Worm (Caenorhabditis elegans) whole organism, young adult: ENCODE results near the gene F19H6.4.

Experiments used
- B0019.2 ChIP-seq: fragments of 200-800 bp; sonication (Bioruptor generic); conservative IDR thresholded peaks from 2 replicates; pipeline ENCODE4 v1.3.6; 2022; ENCODE audit warnings: missing genetic modification reagents, missing genetic modification characterization, missing compliant biosample characterization
- B0336.3 ChIP-seq: fragments of 200-800 bp; sonication (Bioruptor generic); IDR thresholded peaks from 2 replicates; pipeline ENCODE4 v1.3.6; 2022; ENCODE audit warnings: missing genetic modification characterization, missing compliant biosample characterization
- C17E4.6 ChIP-seq: fragments of 200-800 bp; sonication (Bioruptor generic); IDR thresholded peaks from 2 replicates; pipeline ENCODE4 v1.3.6; 2022; ENCODE audit warnings: missing genetic modification reagents, missing genetic modification characterization, missing compliant biosample characterization
- D2030.7 ChIP-seq: fragments of 200-800 bp; sonication (Bioruptor generic); IDR thresholded peaks from 2 replicates; pipeline ENCODE4 v1.3.6; 2022; ENCODE audit warnings: missing genetic modification reagents, missing genetic modification characterization, missing compliant biosample characterization
- F10E7.11 ChIP-seq: sonication (generic microtip); optimal IDR thresholded peaks from 2 replicates; lab custom pipeline; 2017; ENCODE audit warnings: mild to moderate bottlenecking, missing genetic modification characterization, moderate library complexity, missing compliant biosample characterization
- F22D6.2 ChIP-seq: sonication (generic microtip); optimal IDR thresholded peaks from 2 replicates; lab custom pipeline; 2016; ENCODE audit warnings: mild to moderate bottlenecking, missing genetic modification characterization, missing compliant biosample characterization
- F33H1.4 ChIP-seq: fragments of 200-800 bp; sonication (Bioruptor generic); IDR thresholded peaks from 2 replicates; pipeline ENCODE4 v1.3.6; 2022; ENCODE audit warnings: missing genetic modification reagents, missing genetic modification characterization, missing compliant biosample characterization
- K11D2.4 ChIP-seq: fragments of 200-800 bp; sonication (Bioruptor generic); IDR thresholded peaks from 2 replicates; pipeline ENCODE4 v1.3.6; 2022; ENCODE audit warnings: missing genetic modification reagents, missing genetic modification characterization, missing compliant biosample characterization
- Y79H2A.3 ChIP-seq: fragments of 200-800 bp; sonication (Bioruptor generic); conservative IDR thresholded peaks from 2 replicates; pipeline ENCODE4 v1.3.6; 2022; ENCODE audit warnings: missing genetic modification reagents, missing genetic modification characterization, missing compliant biosample characterization
- ZK185.1 ChIP-seq: sonication (generic microtip); optimal IDR thresholded peaks from 2 replicates; lab custom pipeline; 2016; ENCODE audit warnings: mild to moderate bottlenecking, missing genetic modification characterization, missing compliant biosample characterization; ENCODE audit not compliant: poor library complexity, severe bottlenecking
- bed-1 ChIP-seq: fragments of 200-800 bp; sonication (Bioruptor generic); IDR thresholded peaks from 2 replicates; pipeline ENCODE4 v1.3.6; 2022; ENCODE audit warnings: missing genetic modification reagents, missing genetic modification characterization, missing compliant biosample characterization
- cebp-1 ChIP-seq, 2 experiments: fragments of 200-800 bp in 1 of 2; sonication (Bioruptor generic) in 1 of 2; sonication (generic microtip) in 1 of 2; IDR thresholded peaks in 1 of 2; optimal IDR thresholded peaks in 1 of 2; 2 replicates each; pipeline versions ENCODE4 v1.3.6 to Lab custom; 2017 to 2022; ENCODE audit warnings: missing compliant biosample characterization in 2 of 2, missing genetic modification characterization in 2 of 2, mild to moderate bottlenecking in 1 of 2, missing genetic modification reagents in 1 of 2, moderate library complexity in 1 of 2
- cebp-2 ChIP-seq: fragments of 200-800 bp; sonication (Bioruptor generic); IDR thresholded peaks from 2 replicates; pipeline ENCODE4 v1.3.6; 2022; ENCODE audit warnings: missing genetic modification characterization, missing compliant biosample characterization
- ceh-79 ChIP-seq: sonication (generic microtip); optimal IDR thresholded peaks from 2 replicates; lab custom pipeline; 2017; ENCODE audit warnings: mild to moderate bottlenecking, missing genetic modification characterization, missing compliant biosample characterization
- dpff-1 ChIP-seq: sonication (generic microtip); optimal IDR thresholded peaks from 2 replicates; lab custom pipeline; 2017; ENCODE audit warnings: mild to moderate bottlenecking, missing genetic modification characterization, missing compliant biosample characterization
- efl-1 ChIP-seq: fragments of 150-350 bp; optimal IDR thresholded peaks from 2 replicates; lab custom pipeline; 2014; ENCODE audit warnings: missing biosample characterization, missing genetic modification reagents, missing genetic modification characterization
- ekl-4 ChIP-seq: fragments of 200-800 bp; sonication (Bioruptor generic); IDR thresholded peaks from 2 replicates; pipeline ENCODE4 v1.3.6; 2022; ENCODE audit warnings: missing genetic modification reagents, missing genetic modification characterization, missing compliant biosample characterization
- him-1 ChIP-seq: sonication (generic microtip); optimal IDR thresholded peaks from 2 replicates; lab custom pipeline; 2016; ENCODE audit warnings: missing genotype, missing genetic modification reagents, missing genetic modification characterization, missing compliant biosample characterization
- hlh-26 ChIP-seq: fragments of 200-800 bp; sonication (Bioruptor generic); conservative IDR thresholded peaks from 2 replicates; pipeline ENCODE4 v1.3.6; 2022; ENCODE audit warnings: missing genetic modification reagents, missing genetic modification characterization, missing compliant biosample characterization
- lin-40 ChIP-seq: sonication (generic microtip); optimal IDR thresholded peaks from 2 replicates; lab custom pipeline; 2016; ENCODE audit warnings: missing genetic modification characterization, mild to moderate bottlenecking, missing compliant biosample characterization, missing genotype, missing genetic modification reagents
- lsl-1 ChIP-seq: fragments of 200-800 bp; sonication (Bioruptor generic); optimal IDR thresholded peaks from 2 replicates; lab custom pipeline; 2018; ENCODE audit warnings: mild to moderate bottlenecking, missing genetic modification characterization, moderate library complexity, missing compliant biosample characterization
- madf-3 ChIP-seq: fragments of 200-800 bp; sonication (Bioruptor generic); IDR thresholded peaks from 2 replicates; pipeline ENCODE4 v1.3.6; 2022; ENCODE audit warnings: missing genetic modification reagents, missing genetic modification characterization, missing compliant biosample characterization
- mxl-1 ChIP-seq: sonication (generic microtip); optimal IDR thresholded peaks from 2 replicates; lab custom pipeline; 2016; ENCODE audit warnings: missing genetic modification characterization, missing compliant biosample characterization
- nhr-120 ChIP-seq: fragments of 200-800 bp; sonication (Bioruptor generic); IDR thresholded peaks from 2 replicates; pipeline ENCODE4 v1.3.6; 2022; ENCODE audit warnings: missing genetic modification characterization, missing compliant biosample characterization
- nhr-179 ChIP-seq: sonication (generic microtip); optimal IDR thresholded peaks from 2 replicates; lab custom pipeline; 2016; ENCODE audit warnings: mild to moderate bottlenecking, missing genetic modification characterization, missing compliant biosample characterization
- nhr-27 ChIP-seq: fragments of 200-800 bp; sonication (Bioruptor generic); optimal IDR thresholded peaks from 2 replicates; lab custom pipeline; 2018; ENCODE audit warnings: mild to moderate bottlenecking, missing genetic modification characterization, moderate library complexity, missing compliant biosample characterization
- pbrm-1 ChIP-seq: fragments of 200-800 bp; sonication (Bioruptor generic); IDR thresholded peaks from 2 replicates; pipeline ENCODE4 v1.3.6; 2022; ENCODE audit warnings: missing genetic modification reagents, missing genetic modification characterization, missing compliant biosample characterization
- rpc-1 ChIP-seq, 2 experiments: fragments of 150-350 bp in 1 of 2; sonication (generic microtip) in 1 of 2; optimal IDR thresholded peaks; 2 replicates each; lab custom pipeline; 2014 to 2018; ENCODE audit warnings: missing biosample characterization in 1 of 2, missing genetic modification characterization in 1 of 2, missing genetic modification reagents in 1 of 2, missing genotype in 1 of 2
- sdz-38 ChIP-seq: sonication (generic microtip); optimal IDR thresholded peaks from 2 replicates; lab custom pipeline; 2016; ENCODE audit warnings: missing genotype, missing genetic modification characterization, missing compliant biosample characterization
- sptf-2 ChIP-seq: fragments of 200-800 bp; sonication (Bioruptor generic); optimal IDR thresholded peaks from 2 replicates; lab custom pipeline; 2018; ENCODE audit warnings: mild to moderate bottlenecking, missing genetic modification characterization, missing compliant biosample characterization
- tbx-9 ChIP-seq: sonication (generic microtip); optimal IDR thresholded peaks from 2 replicates; lab custom pipeline; 2016; ENCODE audit warnings: borderline replicate concordance, missing genetic modification characterization, inconsistent platforms, missing compliant biosample characterization
- tlf-1 ChIP-seq: fragments of 200-800 bp; sonication (Bioruptor generic); optimal IDR thresholded peaks from 2 replicates; lab custom pipeline; 2018; ENCODE audit warnings: mild to moderate bottlenecking, missing genetic modification characterization, missing compliant biosample characterization
- unc-62 ChIP-seq: fragments of 150-350 bp; optimal IDR thresholded peaks from 2 replicates; lab custom pipeline; 2014; ENCODE audit warnings: missing biosample characterization, missing genetic modification reagents, missing genetic modification characterization
- xnd-1 ChIP-seq: sonication (generic microtip); optimal IDR thresholded peaks from 2 replicates; lab custom pipeline; 2016; ENCODE audit warnings: missing genotype, missing genetic modification reagents, missing genetic modification characterization, missing compliant biosample characterization
- ztf-22 ChIP-seq: fragments of 200-800 bp; sonication (Bioruptor generic); optimal IDR thresholded peaks from 2 replicates; lab custom pipeline; 2018; ENCODE audit warnings: mild to moderate bottlenecking, missing genetic modification characterization, moderate library complexity, missing compliant biosample characterization
- ztf-26 ChIP-seq: sonication (generic microtip); optimal IDR thresholded peaks from 2 replicates; lab custom pipeline; 2017; ENCODE audit warnings: missing genetic modification characterization, missing compliant biosample characterization
- ztf-3 ChIP-seq: fragments of 200-800 bp; sonication (Bioruptor generic); optimal IDR thresholded peaks from 2 replicates; lab custom pipeline; 2018; ENCODE audit warnings: mild to moderate bottlenecking, missing genetic modification characterization, missing compliant biosample characterization

F19H6.4 gene

ce11 chrX:12347822-12348221 lies 17.7 kb upstream of the F19H6.4 start (continued):
- TF ChIP-seq bed-1 (GFP tag; lab: Robert Waterston, UW): no peak
- TF ChIP-seq tbx-9: no peak
- peak; percentile 93 for TF ChIP-seq D2030.7 (GFP tag; lab: Robert Waterston, UW)
- TF ChIP-seq nhr-27 (tag; lab: Kevin White, UChicago): no peak
- TF ChIP-seq dpff-1 (tag; lab: Kevin White, UChicago): no peak
- peak; percentile 75 for TF ChIP-seq him-1 (tag; lab: Kevin White, UChicago)
- TF ChIP-seq cebp-1 (GFP tag; IDR thresholded peaks at IDR 0.05; lab: Robert Waterston, UW): no peak
- TF ChIP-seq cebp-1 (tag; optimal IDR thresholded peaks at IDR 0.05; lab: Kevin White, UChicago): no peak
- TF ChIP-seq B0336.3 (GFP tag; lab: Robert Waterston, UW): no peak
- TF ChIP-seq efl-1 (GFP tag; lab: Kevin White, UChicago): peak; percentile 7
- TF ChIP-seq F33H1.4 (GFP tag; lab: Robert Waterston, UW): no peak
- 0 out of 2 replicates have a peak, but pooled peaks have one; percentile 7 for TF ChIP-seq B0019.2 (GFP tag; lab: Robert Waterston, UW)
- peak; percentile 64 for TF ChIP-seq nhr-179 (tag; lab: Kevin White, UChicago)
- no peak for TF ChIP-seq tlf-1
- 0 out of 2 replicates have a peak, but pooled peaks have one; percentile 55 for TF ChIP-seq madf-3 (GFP tag; lab: Robert Waterston, UW)
- TF ChIP-seq ZK185.1: peak; percentile 71
- TF ChIP-seq ztf-3: no peak
- peak; percentile 60 for TF ChIP-seq lin-40 (tag; lab: Kevin White, UChicago)
- no peak for TF ChIP-seq C17E4.6
- no peak for TF ChIP-seq nhr-120 (GFP tag; lab: Robert Waterston, UW)
- peak; percentile 52 for TF ChIP-seq ztf-26 (tag; lab: Kevin White, UChicago)
- no peak for TF ChIP-seq hlh-26 (GFP tag; lab: Robert Waterston, UW)
- no peak for TF ChIP-seq K11D2.4 (GFP tag; lab: Robert Waterston, UW)
- 0 out of 2 replicates have a peak, but pooled peaks have one; percentile 61 for TF ChIP-seq cebp-2 (GFP tag; lab: Robert Waterston, UW)
- peak; percentile 86 for TF ChIP-seq rpc-1 (optimal IDR thresholded peaks at IDR 0.05; lab: Kevin White, UChicago)
- TF ChIP-seq rpc-1 (tag; optimal IDR thresholded peaks at IDR 0.05; lab: Kevin White, UChicago): peak; percentile 90
- TF ChIP-seq xnd-1 (tag; lab: Kevin White, UChicago): no peak
- no peak for TF ChIP-seq F10E7.11 (tag; lab: Kevin White, UChicago)
- peak; percentile 40 for TF ChIP-seq mxl-1
- peak; percentile 48 for TF ChIP-seq ceh-79 (tag; lab: Kevin White, UChicago)
- no peak for TF ChIP-seq unc-62 (GFP tag; lab: Kevin White, UChicago)
- peak; percentile 15 for TF ChIP-seq ztf-22 (GFP tag; lab: Kevin White, UChicago)
- TF ChIP-seq sdz-38 (tag; lab: Kevin White, UChicago): peak; percentile 26
- TF ChIP-seq pbrm-1 (GFP tag; lab: Robert Waterston, UW): peak; percentile 88
- TF ChIP-seq lsl-1: no peak
- TF ChIP-seq Y79H2A.3 (GFP tag; lab: Robert Waterston, UW): no peak
- TF ChIP-seq sptf-2 (GFP tag; lab: Kevin White, UChicago): no peak

DNA sequence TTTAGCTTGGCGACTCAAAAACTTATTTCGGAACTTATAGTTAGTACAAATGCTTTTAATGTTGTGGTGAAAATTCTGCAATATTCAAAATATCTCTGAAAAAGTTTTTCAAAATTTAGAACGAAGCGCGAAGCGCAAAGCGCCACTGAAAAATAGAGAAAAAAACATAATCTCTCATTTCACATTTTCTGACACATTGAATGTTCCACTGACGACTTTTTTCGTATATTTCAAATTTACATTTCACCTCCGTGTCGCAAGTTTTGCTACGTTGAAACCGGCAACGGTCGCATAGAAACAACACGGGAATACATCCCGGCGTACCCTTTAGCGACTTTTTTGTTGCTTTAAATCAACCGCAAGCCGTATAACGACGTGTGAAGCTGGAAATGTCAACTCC lies 17.2 kb upstream of the F19H6.4 start, which contains the start of gene F42F12.14:
TSS of gene F42F12.14 (plus strand) at position 301 of the 400 bp plus-strand sequence.
- TF ChIP-seq ekl-4 (GFP tag; lab: Robert Waterston, UW) (no peak), him-1 (tag; lab: Kevin White, UChicago) (no peak), F22D6.2 (no peak)
